Fruit fly (Drosophila melanogaster) whole organism: Measurements from ENCODE around the gene Cyp313a5.

Experiments used
- CG8478 ChIP-seq: fragments of >200 bp; optimal IDR thresholded peaks from 2 replicates; lab custom pipeline; 2018; ENCODE audit warnings: inconsistent platforms
- Dll ChIP-seq: fragments of >200 bp; optimal IDR thresholded peaks from 2 replicates; lab custom pipeline; 2017
- EcR ChIP-seq, 2 experiments: fragments of >200 bp; optimal IDR thresholded peaks; 2 replicates each; lab custom pipeline; 2017; ENCODE audit warnings: missing biosample characterization in 2 of 2, missing genetic modification characterization in 2 of 2, missing genetic modification reagents in 2 of 2
- pan ChIP-seq: fragments of >200 bp; optimal IDR thresholded peaks from 2 replicates; lab custom pipeline; 2017
- psq ChIP-seq: fragments of >200 bp; optimal IDR thresholded peaks from 2 replicates; lab custom pipeline; 2017
- usp ChIP-seq: fragments of >200 bp; optimal IDR thresholded peaks from 2 replicates; lab custom pipeline; 2017; ENCODE audit warnings: missing biosample characterization, missing genetic modification characterization, mixed read lengths

dm6 chr3R:12248243-12248642, 13.8 kb upstream of the Cyp313a5 start:
- no peak for TF ChIP-seq psq (lab: Kevin White, UChicago)
- no peak for TF ChIP-seq EcR (GFP tag; optimal IDR thresholded peaks at IDR 0.05; lab: Kevin White, UChicago)
- TF ChIP-seq CG8478 (lab: Kevin White, UChicago) = no peak
- no peak for TF ChIP-seq pan (lab: Kevin White, UChicago)
- TF ChIP-seq usp (GFP tag; lab: Kevin White, UChicago) = no peak
- no peak for TF ChIP-seq Dll
